Worm (Caenorhabditis elegans) whole organism, L2 larva: Measurements from ENCODE around the gene F18A1.7.

Experiments
- C34F6.9 ChIP-seq: fragments of 150-350 bp; optimal IDR thresholded peaks from 2 replicates; lab custom pipeline; 2014; ENCODE audit warnings: missing biosample characterization, missing genetic modification characterization
- F13H6.1 ChIP-seq: sonication (generic microtip); optimal IDR thresholded peaks from 2 replicates; lab custom pipeline; 2016; ENCODE audit warnings: missing genetic modification characterization, missing compliant biosample characterization
- R02D3.7 ChIP-seq: fragments of 150-350 bp; optimal IDR thresholded peaks from 2 replicates; lab custom pipeline; 2014; ENCODE audit warnings: missing biosample characterization, missing genetic modification characterization
- Y55F3AM.14 ChIP-seq: fragments of 200-800 bp; sonication (Bioruptor generic); optimal IDR thresholded peaks from 2 replicates; lab custom pipeline; 2018; ENCODE audit warnings: mild to moderate bottlenecking, missing genetic modification characterization, missing compliant biosample characterization
- ZK546.5 ChIP-seq: sonication (generic microtip); optimal IDR thresholded peaks from 2 replicates; lab custom pipeline; 2017; ENCODE audit warnings: missing biosample characterization, missing genetic modification characterization
- alr-1 ChIP-seq: fragments of 150-350 bp; optimal IDR thresholded peaks from 2 replicates; lab custom pipeline; 2014; ENCODE audit warnings: missing biosample characterization, missing genetic modification characterization
- aly-2 ChIP-seq: fragments of 150-350 bp; optimal IDR thresholded peaks from 2 replicates; lab custom pipeline; 2014; ENCODE audit warnings: missing biosample characterization, missing genetic modification characterization
- ama-1 ChIP-seq: fragments of 150-350 bp; optimal IDR thresholded peaks from 2 replicates; lab custom pipeline; 2018; ENCODE audit warnings: inconsistent platforms
- ceh-16 ChIP-seq: fragments of 150-350 bp; optimal IDR thresholded peaks from 2 replicates; lab custom pipeline; 2014; ENCODE audit warnings: missing biosample characterization, missing genetic modification characterization
- ceh-82 ChIP-seq: fragments of 150-350 bp; optimal IDR thresholded peaks from 2 replicates; lab custom pipeline; 2014; ENCODE audit warnings: missing biosample characterization, missing genetic modification characterization
- crh-2 ChIP-seq: sonication (generic microtip); optimal IDR thresholded peaks from 2 replicates; lab custom pipeline; 2017; ENCODE audit warnings: missing biosample characterization, missing genetic modification characterization
- egl-27 ChIP-seq: sonication (generic microtip); optimal IDR thresholded peaks from 3 replicates; lab custom pipeline; 2017; ENCODE audit warnings: missing biosample characterization, missing genetic modification reagents, missing genetic modification characterization
- elt-1 ChIP-seq: fragments of 150-350 bp; optimal IDR thresholded peaks from 2 replicates; lab custom pipeline; 2014; ENCODE audit warnings: missing biosample characterization, missing genetic modification characterization
- fos-1 ChIP-seq: fragments of 150-350 bp; optimal IDR thresholded peaks from 2 replicates; lab custom pipeline; 2014; ENCODE audit warnings: missing biosample characterization, missing genetic modification characterization
- gmeb-1 ChIP-seq: fragments of 150-350 bp; optimal IDR thresholded peaks from 2 replicates; lab custom pipeline; 2014; ENCODE audit warnings: missing biosample characterization, missing genetic modification characterization
- lin-11 ChIP-seq: fragments of 150-350 bp; sonication (generic microtip); optimal IDR thresholded peaks from 2 replicates; lab custom pipeline; 2014; ENCODE audit warnings: missing biosample characterization, missing genetic modification characterization, inconsistent platforms, mixed read lengths
- lin-13 ChIP-seq: fragments of 150-350 bp; optimal IDR thresholded peaks from 2 replicates; lab custom pipeline; 2014; ENCODE audit warnings: missing biosample characterization, missing genetic modification reagents, missing genetic modification characterization
- lin-39 ChIP-seq: fragments of 150-350 bp; optimal IDR thresholded peaks from 2 replicates; lab custom pipeline; 2014; ENCODE audit warnings: missing biosample characterization, missing genetic modification reagents, missing genetic modification characterization
- lsy-2 ChIP-seq, 2 experiments: fragments of 150-350 bp in 1 of 2; sonication (generic microtip) in 1 of 2; optimal IDR thresholded peaks; 2 replicates each; lab custom pipeline; 2014 to 2017; ENCODE audit warnings: missing biosample characterization in 2 of 2, missing genetic modification characterization in 2 of 2
- mab-5 ChIP-seq: fragments of 150-350 bp; optimal IDR thresholded peaks from 2 replicates; lab custom pipeline; 2014; ENCODE audit warnings: missing biosample characterization, missing genetic modification characterization
- mdl-1 ChIP-seq, 2 experiments: fragments of 150-350 bp in 1 of 2; sonication (generic microtip) in 1 of 2; optimal IDR thresholded peaks; 2 replicates each; lab custom pipeline; 2017; ENCODE audit warnings: missing biosample characterization in 2 of 2, missing genetic modification characterization in 2 of 2
- nhr-12 ChIP-seq: fragments of 150-350 bp; optimal IDR thresholded peaks from 2 replicates; lab custom pipeline; 2014; ENCODE audit warnings: missing biosample characterization, missing genetic modification characterization
- nhr-129 ChIP-seq: fragments of 150-350 bp; optimal IDR thresholded peaks from 2 replicates; lab custom pipeline; 2014; ENCODE audit warnings: missing biosample characterization, missing genetic modification characterization
- nhr-21 ChIP-seq: fragments of 150-350 bp; optimal IDR thresholded peaks from 2 replicates; lab custom pipeline; 2014; ENCODE audit warnings: missing biosample characterization, missing genetic modification characterization
- nhr-23 ChIP-seq: fragments of 150-350 bp; optimal IDR thresholded peaks from 2 replicates; lab custom pipeline; 2014; ENCODE audit warnings: missing biosample characterization, missing genetic modification reagents, missing genetic modification characterization
- nhr-237 ChIP-seq: fragments of 150-350 bp; optimal IDR thresholded peaks from 2 replicates; lab custom pipeline; 2014; ENCODE audit warnings: missing biosample characterization, missing genetic modification characterization
- nhr-25 ChIP-seq: fragments of 150-350 bp; sonication (generic microtip); optimal IDR thresholded peaks from 3 replicates; lab custom pipeline; 2014; ENCODE audit warnings: missing biosample characterization, missing genetic modification characterization
- nhr-6 ChIP-seq: fragments of 150-350 bp; optimal IDR thresholded peaks from 2 replicates; lab custom pipeline; 2014; ENCODE audit warnings: missing biosample characterization, missing genetic modification characterization
- peb-1 ChIP-seq: fragments of 150-350 bp; optimal IDR thresholded peaks from 2 replicates; lab custom pipeline; 2014; ENCODE audit warnings: missing biosample characterization, missing genetic modification characterization
- sem-4 ChIP-seq: fragments of 150-350 bp; optimal IDR thresholded peaks from 2 replicates; lab custom pipeline; 2014; ENCODE audit warnings: missing biosample characterization, missing genetic modification reagents, missing genetic modification characterization
- skn-1 ChIP-seq: sonication (generic microtip); optimal IDR thresholded peaks from 2 replicates; lab custom pipeline; 2017; ENCODE audit warnings: missing biosample characterization, missing genetic modification characterization
- sma-3 ChIP-seq: sonication (generic microtip); optimal IDR thresholded peaks from 2 replicates; lab custom pipeline; 2016; ENCODE audit warnings: missing genetic modification reagents, missing genetic modification characterization, missing compliant biosample characterization
- sma-9 ChIP-seq, 2 experiments: fragments of 150-350 bp in 1 of 2; sonication (generic microtip) in 1 of 2; optimal IDR thresholded peaks; 2 replicates each; lab custom pipeline; 2014 to 2016; ENCODE audit warnings: missing genetic modification characterization in 2 of 2, mild to moderate bottlenecking in 1 of 2, missing biosample characterization in 1 of 2, missing compliant biosample characterization in 1 of 2, missing genetic modification reagents in 1 of 2, moderate library complexity in 1 of 2
- snpc-4 ChIP-seq: fragments of 150-350 bp; optimal IDR thresholded peaks from 2 replicates; lab custom pipeline; 2014; ENCODE audit warnings: missing biosample characterization, missing genetic modification characterization
- unc-39 ChIP-seq: fragments of 150-350 bp; optimal IDR thresholded peaks from 2 replicates; lab custom pipeline; 2014; ENCODE audit warnings: missing biosample characterization, missing genetic modification characterization
- unc-55 ChIP-seq: fragments of 150-350 bp; sonication (generic microtip); optimal IDR thresholded peaks from 3 replicates; lab custom pipeline; 2014; ENCODE audit warnings: missing biosample characterization, missing genetic modification reagents, missing genetic modification characterization
- unc-62 ChIP-seq: fragments of 150-350 bp; optimal IDR thresholded peaks from 2 replicates; lab custom pipeline; 2014; ENCODE audit warnings: missing biosample characterization, missing genetic modification reagents, missing genetic modification characterization
- ztf-4 ChIP-seq: fragments of 150-350 bp; optimal IDR thresholded peaks from 2 replicates; lab custom pipeline; 2014; ENCODE audit warnings: missing biosample characterization, missing genetic modification characterization

Gene F18A1.7

ce11 chrII:7624995-7625394 is 38.6 kb downstream of the F18A1.7 start:
- no peak for TF ChIP-seq lsy-2 (tag; optimal IDR thresholded peaks at IDR 0.05; lab: Kevin White, UChicago)
- TF ChIP-seq sem-4 (tag; lab: Kevin White, UChicago): no peak
- TF ChIP-seq lin-13 (GFP tag; lab: Kevin White, UChicago): no peak
- TF ChIP-seq nhr-6 (tag; lab: Kevin White, UChicago): no peak
- no peak for TF ChIP-seq sma-3 (GFP tag; lab: Kevin White, UChicago)
- TF ChIP-seq unc-55 (GFP tag; lab: Kevin White, UChicago): no peak
- TF ChIP-seq R02D3.7 (tag; lab: Kevin White, UChicago): no peak
- no peak for TF ChIP-seq nhr-23
- no peak for TF ChIP-seq lin-39 (tag; lab: Kevin White, UChicago)

ce11 chrII:7624272-7624671 is 39.3 kb downstream of the F18A1.7 start:
- TF ChIP-seq ceh-16 (no peak), egl-27 (tag; lab: Kevin White, UChicago) (no peak), gmeb-1 (tag; lab: Kevin White, UChicago) (no peak), ztf-4 (tag; lab: Kevin White, UChicago) (no peak), unc-62 (GFP tag; lab: Kevin White, UChicago) (no peak), aly-2 (tag; lab: Kevin White, UChicago) (no peak), lin-11 (tag; lab: Kevin White, UChicago) (no peak), nhr-23 (no peak), Y55F3AM.14 (GFP tag; lab: Kevin White, UChicago) (no peak), nhr-12 (tag; lab: Kevin White, UChicago) (no peak), unc-39 (tag; lab: Kevin White, UChicago) (no peak), nhr-237 (no peak), sma-3 (GFP tag; lab: Kevin White, UChicago) (no peak)

ce11 chrII:7623466-7623865 is 40.1 kb downstream of the F18A1.7 start:
- TF ChIP-seq snpc-4 (tag; lab: Kevin White, UChicago) (no peak), sma-9 (GFP tag; optimal IDR thresholded peaks at IDR 0.05; lab: Kevin White, UChicago) (peak; percentile 41), sma-9 (tag; optimal IDR thresholded peaks at IDR 0.05; lab: Kevin White, UChicago) (no peak), mdl-1 (tag; optimal IDR thresholded peaks at IDR 0.05; lab: Kevin White, UChicago) (no peak), sma-3 (GFP tag; lab: Kevin White, UChicago) (peak; percentile 7), peb-1 (tag; lab: Kevin White, UChicago) (peak; percentile 28), aly-2 (tag; lab: Kevin White, UChicago) (no peak), nhr-21 (tag; lab: Kevin White, UChicago) (no peak), unc-39 (tag; lab: Kevin White, UChicago) (no peak), ceh-16 (no peak), C34F6.9 (tag; lab: Kevin White, UChicago) (no peak), nhr-25 (no peak), ceh-82 (no peak), elt-1 (tag; lab: Kevin White, UChicago) (no peak), ZK546.5 (tag; lab: Kevin White, UChicago) (no peak), alr-1 (tag; lab: Kevin White, UChicago) (no peak), fos-1 (tag; lab: Kevin White, UChicago) (peak; percentile 43), crh-2 (tag; lab: Kevin White, UChicago) (no peak), lin-13 (GFP tag; lab: Kevin White, UChicago) (no peak), lin-11 (tag; lab: Kevin White, UChicago) (no peak), ama-1 (no peak), nhr-12 (tag; lab: Kevin White, UChicago) (no peak), nhr-129 (tag; lab: Kevin White, UChicago) (peak; percentile 14), skn-1 (tag; lab: Kevin White, UChicago) (no peak), F13H6.1 (tag; lab: Kevin White, UChicago) (peak; percentile 58), nhr-23 (no peak), lin-39 (tag; lab: Kevin White, UChicago) (no peak), sem-4 (tag; lab: Kevin White, UChicago) (no peak), mab-5 (tag; lab: Kevin White, UChicago) (no peak), nhr-6 (tag; lab: Kevin White, UChicago) (no peak), ztf-4 (tag; lab: Kevin White, UChicago) (no peak), unc-62 (GFP tag; lab: Kevin White, UChicago) (no peak)
